Fruit fly (Drosophila melanogaster) whole organism, embryonic: ENCODE data around the gene Atg14.

Experiments
- Adf1 ChIP-seq: fragments of 200-800 bp; sonication (Bioruptor generic); IDR thresholded peaks from 2 replicates; pipeline ENCODE4 v1.3.6; 2022; ENCODE audit warnings: missing biosample characterization, missing genetic modification characterization
- CG1024 ChIP-seq: fragments of 200-800 bp; sonication (Bioruptor generic); IDR thresholded peaks from 2 replicates; pipeline ENCODE4 v1.3.6; 2022; ENCODE audit warnings: missing biosample characterization, missing genetic modification characterization
- CG10267 ChIP-seq: fragments of 200-800 bp; sonication (Bioruptor generic); optimal IDR thresholded peaks from 2 replicates; lab custom pipeline; 2018; ENCODE audit warnings: missing biosample characterization, mild to moderate bottlenecking, missing genetic modification characterization, moderate library complexity
- CG10654 ChIP-seq: fragments of 200-800 bp; sonication (Bioruptor generic); optimal IDR thresholded peaks from 2 replicates; lab custom pipeline; 2016; ENCODE audit warnings: missing biosample characterization, missing genetic modification characterization
- CG12104 ChIP-seq: fragments of 200-800 bp; sonication (Bioruptor generic); optimal IDR thresholded peaks from 3 replicates; lab custom pipeline; 2016; ENCODE audit warnings: missing biosample characterization, missing genetic modification characterization
- CG12659 ChIP-seq: fragments of 200-800 bp; sonication (Bioruptor generic); optimal IDR thresholded peaks from 3 replicates; lab custom pipeline; 2017; ENCODE audit warnings: mild to moderate bottlenecking, missing biosample characterization, missing genetic modification reagents, missing genetic modification characterization
- CG13894 ChIP-seq: fragments of 200-800 bp; sonication (Bioruptor generic); optimal IDR thresholded peaks from 3 replicates; lab custom pipeline; 2018; ENCODE audit warnings: missing biosample characterization, mild to moderate bottlenecking, missing genetic modification characterization, moderate library complexity
- CG1602 ChIP-seq: fragments of 200-800 bp; sonication (Bioruptor generic); optimal IDR thresholded peaks from 3 replicates; lab custom pipeline; 2016; ENCODE audit warnings: missing biosample characterization, missing genetic modification characterization
- CG17802 ChIP-seq: fragments of 200-800 bp; sonication (Bioruptor generic); optimal IDR thresholded peaks from 2 replicates; lab custom pipeline; 2018; ENCODE audit warnings: missing biosample characterization, mild to moderate bottlenecking, missing genetic modification characterization, moderate library complexity
- CG1792 ChIP-seq: fragments of 200-800 bp; sonication (Bioruptor generic); optimal IDR thresholded peaks from 2 replicates; lab custom pipeline; 2016; ENCODE audit warnings: missing biosample characterization, missing genetic modification characterization
- CG2116 ChIP-seq: fragments of 200-800 bp; sonication (Bioruptor generic); optimal IDR thresholded peaks from 3 replicates; lab custom pipeline; 2018; ENCODE audit warnings: missing biosample characterization, mild to moderate bottlenecking, missing genetic modification characterization
- CG3407 ChIP-seq: fragments of 200-800 bp; sonication (Bioruptor generic); optimal IDR thresholded peaks from 2 replicates; lab custom pipeline; 2018; ENCODE audit warnings: missing biosample characterization, mild to moderate bottlenecking, missing genetic modification characterization
- CG4424 ChIP-seq: fragments of 200-800 bp; sonication (Bioruptor generic); optimal IDR thresholded peaks from 3 replicates; lab custom pipeline; 2016; ENCODE audit warnings: missing biosample characterization, missing genetic modification characterization
- CG4854 ChIP-seq: fragments of 200-800 bp; sonication (Bioruptor generic); optimal IDR thresholded peaks from 2 replicates; lab custom pipeline; 2016; ENCODE audit warnings: missing biosample characterization, missing genetic modification characterization, inconsistent platforms
- CG8290 ChIP-seq, 3 experiments: fragments of 200-800 bp; sonication (Bioruptor generic); optimal IDR thresholded peaks; 2 replicates each; lab custom pipeline; 2016 to 2019; ENCODE audit warnings: missing biosample characterization in 3 of 3, missing genetic modification characterization in 3 of 3, mild to moderate bottlenecking in 2 of 3, moderate library complexity in 1 of 3
- CG8359 ChIP-seq: fragments of 200-800 bp; sonication (Bioruptor generic); optimal IDR thresholded peaks from 2 replicates; lab custom pipeline; 2017; ENCODE audit warnings: missing biosample characterization, mild to moderate bottlenecking, missing genetic modification characterization, borderline replicate concordance
- CG9437 ChIP-seq: fragments of 200-800 bp; sonication (Bioruptor generic); optimal IDR thresholded peaks from 2 replicates; lab custom pipeline; 2018; ENCODE audit warnings: missing biosample characterization, mild to moderate bottlenecking, missing genetic modification characterization
- CTCF ChIP-seq: fragments of 200-800 bp; sonication (Bioruptor generic); optimal IDR thresholded peaks from 2 replicates; lab custom pipeline; 2017; ENCODE audit warnings: missing biosample characterization, mild to moderate bottlenecking, missing genetic modification characterization, moderate library complexity
- Dad ChIP-seq: fragments of 200-800 bp; sonication (Bioruptor generic); optimal IDR thresholded peaks from 3 replicates; lab custom pipeline; 2016; ENCODE audit warnings: missing biosample characterization, missing genetic modification characterization
- Dek ChIP-seq: fragments of 200-800 bp; sonication (Bioruptor generic); optimal IDR thresholded peaks from 3 replicates; lab custom pipeline; 2019; ENCODE audit warnings: missing biosample characterization, mild to moderate bottlenecking, missing genetic modification characterization, moderate library complexity
- Dip3 ChIP-seq: fragments of 200-800 bp; sonication (Bioruptor generic); optimal IDR thresholded peaks from 3 replicates; lab custom pipeline; 2016; ENCODE audit warnings: missing biosample characterization, missing genetic modification characterization
- E2f2 ChIP-seq: fragments of 200-800 bp; sonication (Bioruptor generic); IDR thresholded peaks from 2 replicates; pipeline ENCODE4 v1.3.6; 2022; ENCODE audit warnings: missing biosample characterization, missing genetic modification characterization
- GATAe ChIP-seq: fragments of 200-800 bp; sonication (Bioruptor generic); conservative IDR thresholded peaks from 2 replicates; pipeline ENCODE4 v1.3.6; 2022; ENCODE audit warnings: missing biosample characterization, missing genetic modification characterization
- HLH4C ChIP-seq: fragments of 200-800 bp; sonication (Bioruptor generic); IDR thresholded peaks from 3 replicates; pipeline ENCODE4 v1.3.6; 2022; ENCODE audit warnings: missing biosample characterization, missing genetic modification characterization; ENCODE audit not compliant: partially characterized antibody
- HmgZ ChIP-seq: fragments of 200-800 bp; sonication (Bioruptor generic); optimal IDR thresholded peaks from 2 replicates; lab custom pipeline; 2018; ENCODE audit warnings: missing biosample characterization, mild to moderate bottlenecking, missing genetic modification characterization
- Pdp1 ChIP-seq, 2 experiments: fragments of 200-800 bp; sonication (Bioruptor generic); optimal IDR thresholded peaks; 3 replicates each; lab custom pipeline; 2016; ENCODE audit warnings: missing biosample characterization in 2 of 2, missing genetic modification characterization in 2 of 2, mild to moderate bottlenecking in 1 of 2, moderate library complexity in 1 of 2
- Rx ChIP-seq: fragments of 200-800 bp; sonication (Bioruptor generic); IDR thresholded peaks from 2 replicates; pipeline ENCODE4 v1.3.6; 2022; ENCODE audit warnings: missing biosample characterization, missing genetic modification characterization
- Spps ChIP-seq: fragments of 200-800 bp; sonication (Bioruptor generic); optimal IDR thresholded peaks from 2 replicates; lab custom pipeline; 2018; ENCODE audit warnings: missing biosample characterization, mild to moderate bottlenecking, missing genetic modification characterization
- Trl ChIP-seq, 3 experiments: fragments of >200 bp in 2 of 3; fragments of 200-800 bp in 1 of 3; sonication (Bioruptor generic) in 1 of 3; optimal IDR thresholded peaks; 2 replicates in 1 of 3; 3 replicates in 2 of 3; lab custom pipeline; 2016 to 2017; ENCODE audit warnings: missing biosample characterization in 1 of 3, missing genetic modification characterization in 1 of 3
- ac ChIP-seq: fragments of 200-800 bp; sonication (Bioruptor generic); optimal IDR thresholded peaks from 3 replicates; lab custom pipeline; 2017; ENCODE audit warnings: missing biosample characterization, mild to moderate bottlenecking, missing genetic modification characterization
- ara ChIP-seq: fragments of 200-800 bp; sonication (Bioruptor generic); IDR thresholded peaks from 2 replicates; pipeline ENCODE4 v1.3.6; 2022; ENCODE audit warnings: missing biosample characterization, missing genetic modification characterization
- bsh ChIP-seq, 2 experiments: fragments of 200-800 bp; sonication (Bioruptor generic); optimal IDR thresholded peaks; 2 replicates each; lab custom pipeline; 2017 to 2018; ENCODE audit warnings: mild to moderate bottlenecking in 2 of 2, missing biosample characterization in 2 of 2, missing genetic modification characterization in 2 of 2, moderate library complexity in 1 of 2
- cad ChIP-seq: fragments of >200 bp; optimal IDR thresholded peaks from 2 replicates; lab custom pipeline; 2017; ENCODE audit warnings: missing biosample characterization, missing genetic modification characterization
- dimm ChIP-seq: fragments of 200-800 bp; sonication (Bioruptor generic); IDR thresholded peaks from 2 replicates; pipeline ENCODE4 v1.3.6; 2022; ENCODE audit warnings: missing biosample characterization, missing genetic modification characterization
- disco-r ChIP-seq: fragments of 200-800 bp; sonication (Bioruptor generic); optimal IDR thresholded peaks from 2 replicates; lab custom pipeline; 2016; ENCODE audit warnings: missing biosample characterization, missing genetic modification characterization
- eve ChIP-seq, 2 experiments: fragments of >200 bp; optimal IDR thresholded peaks; 2 replicates each; lab custom pipeline; 2017; ENCODE audit warnings: missing biosample characterization in 2 of 2, missing genetic modification characterization in 2 of 2
- hb ChIP-seq: fragments of 200-800 bp; sonication (Bioruptor generic); IDR thresholded peaks from 3 replicates; pipeline ENCODE4 v1.3.6; 2022; ENCODE audit warnings: missing biosample characterization, missing genetic modification characterization; ENCODE audit not compliant: partially characterized antibody
- jumu ChIP-seq: fragments of 200-800 bp; sonication (Bioruptor generic); optimal IDR thresholded peaks from 3 replicates; lab custom pipeline; 2016; ENCODE audit warnings: missing biosample characterization, missing genetic modification characterization
- nom ChIP-seq: fragments of 200-800 bp; sonication (Bioruptor generic); optimal IDR thresholded peaks from 2 replicates; lab custom pipeline; 2017; ENCODE audit warnings: missing biosample characterization, missing genetic modification characterization, mild to moderate bottlenecking, moderate library complexity, missing genetic modification reagents
- onecut ChIP-seq: fragments of 200-800 bp; sonication (Bioruptor generic); IDR thresholded peaks from 2 replicates; pipeline ENCODE4 v1.3.6; 2022; ENCODE audit warnings: missing biosample characterization, missing genetic modification characterization
- pfk ChIP-seq: fragments of 200-800 bp; sonication (Bioruptor generic); optimal IDR thresholded peaks from 2 replicates; lab custom pipeline; 2018; ENCODE audit warnings: missing biosample characterization, mild to moderate bottlenecking, missing genetic modification characterization, moderate library complexity
- phol ChIP-seq: fragments of 200-800 bp; sonication (Bioruptor generic); optimal IDR thresholded peaks from 3 replicates; lab custom pipeline; 2018; ENCODE audit warnings: missing biosample characterization, mild to moderate bottlenecking, missing genetic modification characterization, moderate library complexity
- pum ChIP-seq: fragments of 200-800 bp; sonication (Bioruptor generic); optimal IDR thresholded peaks from 2 replicates; lab custom pipeline; 2016; ENCODE audit warnings: missing biosample characterization, missing genetic modification characterization
- ro ChIP-seq: fragments of 200-800 bp; sonication (Bioruptor generic); IDR thresholded peaks from 2 replicates; pipeline ENCODE4 v1.3.6; 2022; ENCODE audit warnings: missing biosample characterization, missing genetic modification characterization
- sna ChIP-seq: fragments of 200-800 bp; sonication (Bioruptor generic); IDR thresholded peaks from 2 replicates; pipeline ENCODE4 v1.3.6; 2022; ENCODE audit warnings: missing biosample characterization, missing genetic modification characterization; ENCODE audit not compliant: partially characterized antibody
- ssp ChIP-seq: fragments of 200-800 bp; sonication (Bioruptor generic); IDR thresholded peaks from 2 replicates; pipeline ENCODE4 v1.3.6; 2022; ENCODE audit warnings: missing biosample characterization, missing genetic modification characterization
- stwl ChIP-seq: fragments of 200-800 bp; sonication (Bioruptor generic); optimal IDR thresholded peaks from 3 replicates; lab custom pipeline; 2018; ENCODE audit warnings: missing biosample characterization, mild to moderate bottlenecking, missing genetic modification characterization, moderate library complexity
- ttk ChIP-seq: fragments of 200-800 bp; sonication (Bioruptor generic); IDR thresholded peaks from 2 replicates; pipeline ENCODE4 v2.1.2; 2022; ENCODE audit warnings: missing biosample characterization, missing genetic modification characterization
- vvl ChIP-seq: fragments of 200-800 bp; sonication (Bioruptor generic); IDR thresholded peaks from 2 replicates; pipeline ENCODE4 v1.3.6; 2022; ENCODE audit warnings: missing biosample characterization, missing genetic modification characterization

Atg14 gene

dm6 chr3R:29130902-29131621 lies 14.9 kb downstream of the Atg14 start, which contains the start of the genes dgt6 and Vha100-1 (continued):
- no peak for TF ChIP-seq pfk (GFP tag; lab: Kevin White, UChicago)
- no peak for TF ChIP-seq CG1024 (GFP tag; lab: Robert Waterston, UW)
- peak; percentile 47 for TF ChIP-seq CG4424 (GFP tag; lab: Kevin White, UChicago)
- no peak for TF ChIP-seq GATAe
- peak; percentile 61 for TF ChIP-seq CTCF (GFP tag; lab: Kevin White, UChicago)
- TF ChIP-seq CG10654 (GFP tag; lab: Kevin White, UChicago), result peak; percentile 22
- no peak for TF ChIP-seq CG8290 (GFP tag; optimal IDR thresholded peaks at IDR 0.05; lab: Kevin White, UChicago)
- no peak for TF ChIP-seq CG8290 (tag; optimal IDR thresholded peaks at IDR 0.05; lab: Kevin White, UChicago)
- TF ChIP-seq cad, result no peak
- no peak for TF ChIP-seq Rx (GFP tag; lab: Robert Waterston, UW)
- no peak for TF ChIP-seq CG13894 (tag; lab: Kevin White, UChicago)
- TF ChIP-seq onecut, result peak; percentile 95
- TF ChIP-seq CG1792 (GFP tag; lab: Kevin White, UChicago), result no peak
- TF ChIP-seq Dad (GFP tag; lab: Kevin White, UChicago), result no peak
- TF ChIP-seq dimm (GFP tag; lab: Robert Waterston, UW), result no peak
- TF ChIP-seq jumu (GFP tag; lab: Kevin White, UChicago), result no peak
- no peak for TF ChIP-seq CG4854 (GFP tag; lab: Kevin White, UChicago)
- TF ChIP-seq ttk (GFP tag; lab: Robert Waterston, UW), result no peak
- peak; percentile 29 for TF ChIP-seq nom (GFP tag; lab: Kevin White, UChicago)
- peak; percentile 85 for TF ChIP-seq phol (tag; lab: Kevin White, UChicago)
- no peak for TF ChIP-seq ro (GFP tag; lab: Robert Waterston, UW)
- no peak for TF ChIP-seq Dek (tag; lab: Kevin White, UChicago)
- no peak for TF ChIP-seq Trl (optimal IDR thresholded peaks at IDR 0.05; lab: Kevin White, UChicago)
- TF ChIP-seq Trl (GFP tag; optimal IDR thresholded peaks at IDR 0.05; lab: Kevin White, UChicago), result no peak
- peak; percentile 86 for TF ChIP-seq CG10267 (tag; lab: Kevin White, UChicago)
- peak; percentile 0 for TF ChIP-seq Spps (tag; lab: Kevin White, UChicago)

- TF ChIP-seq Spps (tag; lab: Kevin White, UChicago) (no peak), CG12659 (GFP tag; lab: Kevin White, UChicago) (peak; percentile 19), disco-r (GFP tag; lab: Kevin White, UChicago) (no peak), HLH4C (GFP tag; lab: Robert Waterston, UW) (no peak), pum (GFP tag; lab: Kevin White, UChicago) (no peak), HmgZ (peak; percentile 33), eve (GFP tag; optimal IDR thresholded peaks at IDR 0.05; lab: Kevin White, UChicago) (no peak), Dip3 (no peak), CG1602 (GFP tag; lab: Kevin White, UChicago) (no peak), bsh (GFP tag; optimal IDR thresholded peaks at IDR 0.05; lab: Kevin White, UChicago) (peak in 1 of 2 experiments; percentile 14), ac (GFP tag; lab: Kevin White, UChicago) (no peak), CG17802 (tag; lab: Kevin White, UChicago) (no peak), E2f2 (GFP tag; lab: Robert Waterston, UW) (no peak), ssp (GFP tag; lab: Robert Waterston, UW) (no peak), vvl (GFP tag; lab: Robert Waterston, UW) (no peak), Adf1 (GFP tag; lab: Robert Waterston, UW) (no peak), CG3407 (no peak), CG12104 (GFP tag; lab: Kevin White, UChicago) (no peak), CG2116 (GFP tag; lab: Kevin White, UChicago) (no peak), ara (GFP tag; lab: Robert Waterston, UW) (no peak), stwl (peak; percentile 28), Pdp1 (GFP tag; optimal IDR thresholded peaks at IDR 0.05; lab: Kevin White, UChicago) (peak in 1 of 2 experiments; percentile 64), CG8359 (GFP tag; lab: Kevin White, UChicago) (no peak), CG9437 (GFP tag; lab: Kevin White, UChicago) (peak; percentile 46), Dek (tag; lab: Kevin White, UChicago) (no peak), sna (GFP tag; lab: Robert Waterston, UW) (no peak), hb (GFP tag; lab: Robert Waterston, UW) (no peak)
Observed at dm6 chr3R:29138407-29138806, 22.2 kb downstream of the Atg14 start, which contains the start of the genes Alg13 and superdeath. Gene Alg13, minus strand, starts transcription at chr3R:29138573. Gene superdeath, plus strand, starts transcription at chr3R:29138662.
